Worm (Caenorhabditis elegans) whole organism, mixed stage, embryonic: ENCODE results near the gene mrpl-40.

Experiments used
- M03D4.4 ChIP-seq: sonication (generic microtip); optimal IDR thresholded peaks from 2 replicates; lab custom pipeline; 2017; ENCODE audit warnings: mild to moderate bottlenecking, missing genetic modification characterization, missing compliant biosample characterization
- bed-3 ChIP-seq: fragments of 200-800 bp; sonication (Bioruptor generic); optimal IDR thresholded peaks from 3 replicates; lab custom pipeline; 2018; ENCODE audit warnings: mild to moderate bottlenecking, missing genetic modification characterization, moderate library complexity, missing compliant biosample characterization
- blmp-1 ChIP-seq: fragments of 150-350 bp; optimal IDR thresholded peaks from 2 replicates; lab custom pipeline; 2014; ENCODE audit warnings: missing biosample characterization, missing genetic modification characterization
- ceh-39 ChIP-seq: fragments of 150-350 bp; optimal IDR thresholded peaks from 2 replicates; lab custom pipeline; 2014; ENCODE audit warnings: missing biosample characterization, missing genetic modification characterization
- ceh-43 ChIP-seq: fragments of 200-800 bp; sonication (Bioruptor generic); optimal IDR thresholded peaks from 2 replicates; lab custom pipeline; 2018; ENCODE audit warnings: mild to moderate bottlenecking, missing genetic modification characterization, moderate library complexity, missing compliant biosample characterization
- ceh-83 ChIP-seq: fragments of 200-800 bp; sonication (Bioruptor generic); optimal IDR thresholded peaks from 2 replicates; lab custom pipeline; 2018; ENCODE audit warnings: mild to moderate bottlenecking, missing genetic modification characterization, missing compliant biosample characterization
- ces-1 ChIP-seq: fragments of 150-350 bp; optimal IDR thresholded peaks from 2 replicates; lab custom pipeline; 2014; ENCODE audit warnings: missing biosample characterization, missing genetic modification reagents, missing genetic modification characterization
- cnd-1 ChIP-seq: fragments of 200-800 bp; sonication (Bioruptor generic); optimal IDR thresholded peaks from 2 replicates; lab custom pipeline; 2018; ENCODE audit warnings: mild to moderate bottlenecking, missing genetic modification characterization, missing compliant biosample characterization
- drap-1 ChIP-seq: fragments of 200-800 bp; sonication (Bioruptor generic); optimal IDR thresholded peaks from 3 replicates; lab custom pipeline; 2018; ENCODE audit warnings: mild to moderate bottlenecking, missing genetic modification characterization, missing compliant biosample characterization
- elt-1 ChIP-seq: sonication (generic microtip); optimal IDR thresholded peaks from 2 replicates; lab custom pipeline; 2017; ENCODE audit warnings: missing genetic modification characterization, mild to moderate bottlenecking, missing compliant biosample characterization, antibody characterized with exemption, moderate library complexity, borderline replicate concordance; ENCODE audit not compliant: insufficient read depth
- elt-3 ChIP-seq: fragments of 150-350 bp; optimal IDR thresholded peaks from 2 replicates; lab custom pipeline; 2014; ENCODE audit warnings: missing biosample characterization, missing genetic modification characterization
- flh-1 ChIP-seq: fragments of 200-800 bp; sonication (Bioruptor generic); optimal IDR thresholded peaks from 2 replicates; lab custom pipeline; 2018; ENCODE audit warnings: mild to moderate bottlenecking, missing genetic modification characterization, moderate library complexity, missing compliant biosample characterization
- ham-2 ChIP-seq: fragments of 200-800 bp; sonication (Bioruptor generic); optimal IDR thresholded peaks from 2 replicates; lab custom pipeline; 2018; ENCODE audit warnings: mild to moderate bottlenecking, missing genetic modification characterization, missing compliant biosample characterization
- hlh-1 ChIP-seq: fragments of 150-350 bp; optimal IDR thresholded peaks from 2 replicates; lab custom pipeline; 2014; ENCODE audit warnings: missing biosample characterization, missing genetic modification reagents, missing genetic modification characterization
- lin-13 ChIP-seq: fragments of 150-350 bp; optimal IDR thresholded peaks from 2 replicates; lab custom pipeline; 2014; ENCODE audit warnings: missing biosample characterization, missing genetic modification characterization
- lin-32 ChIP-seq: fragments of 200-800 bp; sonication (Bioruptor generic); optimal IDR thresholded peaks from 2 replicates; lab custom pipeline; 2018; ENCODE audit warnings: mild to moderate bottlenecking, missing genetic modification characterization, missing compliant biosample characterization
- lsy-2 ChIP-seq: fragments of 150-350 bp; optimal IDR thresholded peaks from 2 replicates; lab custom pipeline; 2014; ENCODE audit warnings: missing biosample characterization, missing genetic modification characterization
- mab-5 ChIP-seq: fragments of 150-350 bp; optimal IDR thresholded peaks from 2 replicates; lab custom pipeline; 2014; ENCODE audit warnings: missing biosample characterization, missing genetic modification characterization
- mep-1 ChIP-seq: fragments of 150-350 bp; optimal IDR thresholded peaks from 2 replicates; lab custom pipeline; 2017; ENCODE audit warnings: missing biosample characterization, missing genetic modification reagents, missing genetic modification characterization, inconsistent platforms
- mls-2 ChIP-seq: sonication (generic microtip); optimal IDR thresholded peaks from 2 replicates; lab custom pipeline; 2016; ENCODE audit warnings: mild to moderate bottlenecking, missing genetic modification characterization, moderate library complexity, missing compliant biosample characterization
- nhr-12 ChIP-seq: fragments of 150-350 bp; optimal IDR thresholded peaks from 2 replicates; lab custom pipeline; 2014; ENCODE audit warnings: missing biosample characterization, missing genetic modification characterization
- nhr-2 ChIP-seq: fragments of 150-350 bp; optimal IDR thresholded peaks from 2 replicates; lab custom pipeline; 2014; ENCODE audit warnings: missing biosample characterization, missing genetic modification characterization
- nhr-237 ChIP-seq: fragments of 150-350 bp; optimal IDR thresholded peaks from 2 replicates; lab custom pipeline; 2014; ENCODE audit warnings: missing biosample characterization, missing genetic modification characterization
- nhr-28 ChIP-seq: fragments of 150-350 bp; optimal IDR thresholded peaks from 2 replicates; lab custom pipeline; 2014; ENCODE audit warnings: missing biosample characterization, missing genetic modification characterization
- nhr-76 ChIP-seq: sonication (generic microtip); optimal IDR thresholded peaks from 2 replicates; lab custom pipeline; 2017; ENCODE audit warnings: missing biosample characterization, missing genetic modification characterization
- pha-4 ChIP-seq: fragments of 150-350 bp; optimal IDR thresholded peaks from 2 replicates; lab custom pipeline; 2018; ENCODE audit warnings: missing biosample characterization, missing genetic modification reagents, missing genetic modification characterization
- sem-2 ChIP-seq: fragments of 200-800 bp; sonication (Bioruptor generic); optimal IDR thresholded peaks from 2 replicates; lab custom pipeline; 2018; ENCODE audit warnings: mild to moderate bottlenecking, missing genetic modification characterization, missing compliant biosample characterization
- snpc-4 ChIP-seq: fragments of 150-350 bp; optimal IDR thresholded peaks from 2 replicates; lab custom pipeline; 2014; ENCODE audit warnings: missing biosample characterization, missing genetic modification characterization
- sptf-1 ChIP-seq: sonication (generic microtip); optimal IDR thresholded peaks from 2 replicates; lab custom pipeline; 2017; ENCODE audit warnings: mild to moderate bottlenecking, missing genetic modification characterization, moderate library complexity, missing compliant biosample characterization
- tbx-8 ChIP-seq: fragments of 200-800 bp; sonication (Bioruptor generic); optimal IDR thresholded peaks from 2 replicates; lab custom pipeline; 2018; ENCODE audit warnings: mild to moderate bottlenecking, missing genetic modification characterization, moderate library complexity, missing compliant biosample characterization
- unc-120 ChIP-seq: sonication (generic microtip); optimal IDR thresholded peaks from 2 replicates; lab custom pipeline; 2017; ENCODE audit warnings: missing genetic modification characterization, missing compliant biosample characterization; ENCODE audit not compliant: poor library complexity, severe bottlenecking
- unc-39 ChIP-seq: fragments of 150-350 bp; optimal IDR thresholded peaks from 2 replicates; lab custom pipeline; 2014; ENCODE audit warnings: missing biosample characterization, missing genetic modification characterization
- unc-62 ChIP-seq: fragments of 150-350 bp; optimal IDR thresholded peaks from 2 replicates; lab custom pipeline; 2014; ENCODE audit warnings: missing biosample characterization, missing genetic modification reagents, missing genetic modification characterization
- zip-8 ChIP-seq: fragments of 150-350 bp; optimal IDR thresholded peaks from 2 replicates; lab custom pipeline; 2014; ENCODE audit warnings: missing biosample characterization, missing genetic modification characterization
- ztf-11 ChIP-seq: fragments of 150-350 bp; optimal IDR thresholded peaks from 2 replicates; lab custom pipeline; 2014; ENCODE audit warnings: missing biosample characterization, missing genetic modification characterization

The mrpl-40 gene

ce11 chrIII:124478-124877 lies 37.1 kb downstream of the mrpl-40 start, which contains the start of gene pals-23:
Gene pals-23 (plus strand): TSS chrIII:124778.
- TF ChIP-seq ceh-83 (GFP tag; lab: Kevin White, UChicago) (no peak), ham-2 (GFP tag; lab: Kevin White, UChicago) (no peak), lin-13 (no peak), zip-8 (no peak), nhr-28 (tag; lab: Kevin White, UChicago) (no peak), elt-3 (tag; lab: Kevin White, UChicago) (no peak), cnd-1 (tag; lab: Kevin White, UChicago) (no peak), mab-5 (tag; lab: Kevin White, UChicago) (no peak), blmp-1 (tag; lab: Kevin White, UChicago) (no peak), nhr-76 (tag; lab: Kevin White, UChicago) (no peak), ces-1 (GFP tag; lab: Kevin White, UChicago) (no peak), nhr-2 (no peak), unc-120 (tag; lab: Kevin White, UChicago) (no peak), mep-1 (tag; lab: Kevin White, UChicago) (no peak), bed-3 (GFP tag; lab: Kevin White, UChicago) (no peak)

- TF ChIP-seq ztf-11 (tag; lab: Kevin White, UChicago), result no peak
- TF ChIP-seq elt-3 (tag; lab: Kevin White, UChicago), result no peak
- no peak for TF ChIP-seq lsy-2 (tag; lab: Kevin White, UChicago)
- TF ChIP-seq nhr-237, result no peak
- no peak for TF ChIP-seq nhr-76 (tag; lab: Kevin White, UChicago)
- no peak for TF ChIP-seq ceh-83 (GFP tag; lab: Kevin White, UChicago)
- TF ChIP-seq unc-39 (tag; lab: Kevin White, UChicago), result no peak
- TF ChIP-seq ham-2 (GFP tag; lab: Kevin White, UChicago), result no peak
- no peak for TF ChIP-seq ces-1 (GFP tag; lab: Kevin White, UChicago)
- no peak for TF ChIP-seq nhr-12 (tag; lab: Kevin White, UChicago)
Measured at ce11 chrIII:130650-131049, 43.3 kb downstream of the mrpl-40 start, which contains the start of the genes nhr-280 and C29F9.2. Gene nhr-280 (minus strand): TSS chrIII:130750. Gene C29F9.2 (plus strand): TSS chrIII:130947.

ce11 chrIII:131627-132026 lies 44.3 kb downstream of the mrpl-40 start:
- TF ChIP-seq mls-2 (tag; lab: Kevin White, UChicago) (no peak), snpc-4 (tag; lab: Kevin White, UChicago) (no peak), ces-1 (GFP tag; lab: Kevin White, UChicago) (peak; percentile 96), nhr-76 (tag; lab: Kevin White, UChicago) (no peak), lsy-2 (tag; lab: Kevin White, UChicago) (peak; percentile 34), nhr-237 (peak; percentile 11), nhr-2 (no peak), M03D4.4 (tag; lab: Kevin White, UChicago) (no peak), bed-3 (GFP tag; lab: Kevin White, UChicago) (no peak), ham-2 (GFP tag; lab: Kevin White, UChicago) (no peak), hlh-1 (tag; lab: Kevin White, UChicago) (no peak), ceh-83 (GFP tag; lab: Kevin White, UChicago) (no peak), mep-1 (tag; lab: Kevin White, UChicago) (peak; percentile 45), pha-4 (tag; lab: Kevin White, UChicago) (peak; percentile 52), elt-1 (tag; lab: Kevin White, UChicago) (no peak), lin-32 (GFP tag; lab: Kevin White, UChicago) (no peak), lin-13 (no peak), blmp-1 (tag; lab: Kevin White, UChicago) (no peak), unc-120 (tag; lab: Kevin White, UChicago) (peak; percentile 3), sem-2 (GFP tag; lab: Kevin White, UChicago) (no peak), cnd-1 (tag; lab: Kevin White, UChicago) (no peak), tbx-8 (GFP tag; lab: Kevin White, UChicago) (no peak), ztf-11 (tag; lab: Kevin White, UChicago) (no peak), mab-5 (tag; lab: Kevin White, UChicago) (peak; percentile 39), nhr-12 (tag; lab: Kevin White, UChicago) (no peak), flh-1 (GFP tag; lab: Kevin White, UChicago) (no peak), elt-3 (tag; lab: Kevin White, UChicago) (no peak), ceh-43 (GFP tag; lab: Kevin White, UChicago) (no peak), drap-1 (no peak), unc-62 (GFP tag; lab: Kevin White, UChicago) (no peak), ceh-39 (no peak), zip-8 (no peak), nhr-28 (tag; lab: Kevin White, UChicago) (no peak), sptf-1 (tag; lab: Kevin White, UChicago) (no peak), unc-39 (tag; lab: Kevin White, UChicago) (no peak)
